Worm (Caenorhabditis elegans) whole organism, L4/young adult: ENCODE measurements around the gene B0361.14.
A peak's percentile ranks its signal among the peaks of the same experiment; 100 is the strongest.

Source experiments
- W03F9.2 ChIP-seq: fragments of 150-350 bp; optimal IDR thresholded peaks from 2 replicates; lab custom pipeline; 2014; ENCODE audit warnings: missing biosample characterization, missing genetic modification characterization
- dao-5 ChIP-seq: sonication (generic microtip); optimal IDR thresholded peaks from 2 replicates; lab custom pipeline; 2016; ENCODE audit warnings: missing genotype, missing genetic modification characterization, moderate library complexity, missing compliant biosample characterization
- him-1 ChIP-seq: sonication (generic microtip); optimal IDR thresholded peaks from 2 replicates; lab custom pipeline; 2016; ENCODE audit warnings: missing genotype, missing genetic modification reagents, missing genetic modification characterization, missing compliant biosample characterization

DNA sequence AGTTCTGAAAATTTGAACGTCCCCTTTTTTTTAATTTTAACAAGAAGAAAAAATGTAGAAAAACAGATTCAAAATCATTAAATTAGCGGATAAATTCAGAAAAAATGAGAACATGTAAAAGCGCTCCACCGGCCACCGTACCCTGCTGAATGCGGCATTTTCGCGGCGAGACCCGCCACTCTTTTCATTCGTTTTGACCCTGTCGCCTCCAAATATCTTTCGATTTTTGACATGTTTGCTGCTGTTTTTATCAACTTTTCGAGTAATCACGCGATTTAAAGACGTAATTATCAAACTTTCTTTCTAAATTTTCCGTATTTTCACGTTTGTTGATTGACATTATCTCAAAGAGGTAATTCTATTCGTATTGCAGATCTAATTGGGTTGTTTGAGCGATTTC, 36.9 kb upstream of the B0361.14 start, which contains the start of gene gsp-2:
- TF ChIP-seq dao-5 (tag; lab: Kevin White, UChicago) = no peak
- TF ChIP-seq him-1 (tag; lab: Kevin White, UChicago) = no peak
- TF ChIP-seq W03F9.2 (tag; lab: Kevin White, UChicago) = peak; percentile 85
